Worm (Caenorhabditis elegans) whole organism, early embryonic: ENCODE measurements around the gene irld-42.

ENCODE experiments used
- B0310.2 ChIP-seq: sonication (generic microtip); optimal IDR thresholded peaks from 2 replicates; lab custom pipeline; 2016; ENCODE audit warnings: mild to moderate bottlenecking, missing genetic modification characterization, missing compliant biosample characterization
- F13C5.2 ChIP-seq: sonication (generic microtip); optimal IDR thresholded peaks from 2 replicates; lab custom pipeline; 2017; ENCODE audit warnings: mild to moderate bottlenecking, missing genetic modification characterization, inconsistent platforms, missing compliant biosample characterization
- aly-1 ChIP-seq: sonication (generic microtip); optimal IDR thresholded peaks from 2 replicates; lab custom pipeline; 2016; ENCODE audit warnings: missing genetic modification characterization, missing compliant biosample characterization
- ama-1 ChIP-seq: fragments of 150-350 bp; optimal IDR thresholded peaks from 2 replicates; lab custom pipeline; 2014
- ceh-13 ChIP-seq: fragments of 200-800 bp; sonication (Bioruptor generic); optimal IDR thresholded peaks from 2 replicates; lab custom pipeline; 2018; ENCODE audit warnings: mild to moderate bottlenecking, missing genetic modification characterization, missing compliant biosample characterization
- ceh-36 ChIP-seq: sonication (generic microtip); optimal IDR thresholded peaks from 2 replicates; lab custom pipeline; 2016; ENCODE audit warnings: missing genetic modification characterization, inconsistent platforms, missing compliant biosample characterization
- ets-7 ChIP-seq: sonication (generic microtip); optimal IDR thresholded peaks from 2 replicates; lab custom pipeline; 2016; ENCODE audit warnings: missing genotype, missing genetic modification characterization, missing compliant biosample characterization
- flt-1 ChIP-seq: fragments of 200-800 bp; sonication (Bioruptor generic); IDR thresholded peaks from 2 replicates; pipeline ENCODE4 v1.3.6; 2022; ENCODE audit warnings: missing genetic modification characterization, missing compliant biosample characterization
- hmbx-1 ChIP-seq: sonication (generic microtip); optimal IDR thresholded peaks from 2 replicates; lab custom pipeline; 2016; ENCODE audit warnings: mild to moderate bottlenecking, missing genetic modification characterization, missing compliant biosample characterization
- hmg-4 ChIP-seq: fragments of 200-800 bp; sonication (Bioruptor generic); optimal IDR thresholded peaks from 2 replicates; lab custom pipeline; 2018; ENCODE audit warnings: mild to moderate bottlenecking, missing genetic modification characterization, missing compliant biosample characterization
- hnd-1 ChIP-seq: sonication (generic microtip); optimal IDR thresholded peaks from 2 replicates; lab custom pipeline; 2016; ENCODE audit warnings: missing genetic modification characterization, missing compliant biosample characterization
- pes-1 ChIP-seq: fragments of 200-800 bp; sonication (Bioruptor generic); IDR thresholded peaks from 2 replicates; pipeline ENCODE4 v1.3.6; 2022; ENCODE audit warnings: missing genetic modification reagents, missing genetic modification characterization, missing compliant biosample characterization
- scrt-1 ChIP-seq: fragments of 200-800 bp; sonication (Bioruptor generic); IDR thresholded peaks from 2 replicates; pipeline ENCODE4 v1.3.6; 2022; ENCODE audit warnings: missing genetic modification characterization, missing compliant biosample characterization
- sea-1 ChIP-seq: fragments of 200-800 bp; sonication (Bioruptor generic); conservative IDR thresholded peaks from 2 replicates; pipeline ENCODE4 v1.3.6; 2022; ENCODE audit warnings: missing genetic modification characterization, missing compliant biosample characterization
- tbx-11 ChIP-seq: fragments of 200-800 bp; sonication (Bioruptor generic); IDR thresholded peaks from 2 replicates; pipeline ENCODE4 v1.3.6; 2022; ENCODE audit warnings: missing genetic modification characterization, missing compliant biosample characterization
- tbx-37 ChIP-seq: fragments of 200-800 bp; sonication (Bioruptor generic); conservative IDR thresholded peaks from 2 replicates; pipeline ENCODE4 v1.3.6; 2022; ENCODE audit warnings: missing genetic modification reagents, missing genetic modification characterization, missing compliant biosample characterization
- tra-4 ChIP-seq: sonication (generic microtip); optimal IDR thresholded peaks from 2 replicates; lab custom pipeline; 2017; ENCODE audit warnings: missing genetic modification characterization, missing compliant biosample characterization

Gene irld-42

DNA sequence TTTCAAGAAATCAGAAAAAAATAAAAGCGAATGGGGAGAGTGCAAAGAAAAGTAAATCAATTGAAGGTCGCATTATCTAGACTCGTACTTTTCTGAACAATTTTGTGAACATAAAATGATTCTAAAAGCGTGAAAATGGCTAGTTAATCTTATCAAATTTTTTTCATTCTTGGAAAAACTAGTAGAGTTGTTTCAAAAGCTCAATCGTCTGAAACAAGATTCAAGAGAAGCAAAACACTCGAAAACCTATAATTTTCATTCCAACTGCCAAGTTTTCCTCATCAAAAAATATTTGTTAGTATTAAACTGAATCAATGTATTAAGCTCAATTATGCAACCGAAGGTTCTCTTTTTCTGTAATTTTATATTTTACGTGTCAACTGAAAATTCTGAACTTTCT, 20.3 kb upstream of the irld-42 start, which contains the start of gene irld-45:
Gene irld-45, plus strand, starts transcription at position 301 of the 400 bp plus-strand sequence.
- no peak for TF ChIP-seq ets-7 (tag; lab: Kevin White, UChicago)
- TF ChIP-seq pes-1 (GFP tag; lab: Robert Waterston, UW), result no peak
- no peak for TF ChIP-seq ceh-13 (GFP tag; lab: Kevin White, UChicago)
- no peak for TF ChIP-seq ama-1 (lab: Kevin White, UChicago)
- no peak for TF ChIP-seq tra-4 (tag; lab: Kevin White, UChicago)
- TF ChIP-seq hnd-1 (tag; lab: Kevin White, UChicago), result no peak
- no peak for TF ChIP-seq tbx-37 (GFP tag; lab: Robert Waterston, UW)
- TF ChIP-seq F13C5.2 (tag; lab: Kevin White, UChicago), result no peak
- no peak for TF ChIP-seq B0310.2 (tag; lab: Kevin White, UChicago)

- TF ChIP-seq sea-1 (GFP tag; lab: Robert Waterston, UW), result no peak
- no peak for TF ChIP-seq scrt-1
- no peak for TF ChIP-seq pes-1 (GFP tag; lab: Robert Waterston, UW)
Observed at ce11 chrV:1651045-1651444, 17.3 kb upstream of the irld-42 start, which contains the start of gene irld-44. TSS of gene irld-44 (plus strand) at chrV:1651345.

DNA sequence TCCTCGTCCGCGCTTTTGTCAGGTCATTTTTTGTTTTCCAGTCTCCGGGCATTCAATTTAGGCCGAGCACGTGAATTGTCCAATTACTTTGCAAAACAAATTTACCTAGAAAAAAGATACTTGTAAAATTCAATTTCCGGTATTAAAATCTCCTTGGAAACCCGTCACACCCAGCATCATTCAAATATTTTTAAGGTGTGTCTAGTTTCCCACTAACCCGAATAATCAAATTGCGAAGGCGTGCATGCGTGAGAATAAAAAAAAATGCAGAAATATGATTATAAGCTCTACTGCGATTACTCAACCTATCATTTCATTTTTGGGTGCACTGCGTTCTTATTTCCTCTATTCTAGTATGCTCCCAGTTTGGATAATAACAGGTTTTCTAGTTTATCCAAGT, 13.5 kb upstream of the irld-42 start, which contains the start of gene irld-11:
Gene irld-11, plus strand, starts transcription at position 301 of the 400 bp plus-strand sequence.
- TF ChIP-seq tbx-11 (GFP tag; lab: Robert Waterston, UW), result no peak
- TF ChIP-seq tra-4 (tag; lab: Kevin White, UChicago), result no peak
- TF ChIP-seq hmbx-1 (tag; lab: Kevin White, UChicago), result no peak
- TF ChIP-seq ets-7 (tag; lab: Kevin White, UChicago), result no peak
- TF ChIP-seq F13C5.2 (tag; lab: Kevin White, UChicago), result no peak
- TF ChIP-seq aly-1 (tag; lab: Kevin White, UChicago), result no peak
- TF ChIP-seq pes-1 (GFP tag; lab: Robert Waterston, UW), result no peak
- TF ChIP-seq sea-1 (GFP tag; lab: Robert Waterston, UW), result no peak
- TF ChIP-seq hmg-4, result no peak
- TF ChIP-seq ceh-36 (tag; lab: Kevin White, UChicago), result no peak
- TF ChIP-seq flt-1, result no peak
- no peak for TF ChIP-seq ama-1 (lab: Kevin White, UChicago)
- TF ChIP-seq ceh-13 (GFP tag; lab: Kevin White, UChicago), result no peak
- TF ChIP-seq tbx-37 (GFP tag; lab: Robert Waterston, UW), result no peak
- no peak for TF ChIP-seq B0310.2 (tag; lab: Kevin White, UChicago)
- no peak for TF ChIP-seq scrt-1

DNA sequence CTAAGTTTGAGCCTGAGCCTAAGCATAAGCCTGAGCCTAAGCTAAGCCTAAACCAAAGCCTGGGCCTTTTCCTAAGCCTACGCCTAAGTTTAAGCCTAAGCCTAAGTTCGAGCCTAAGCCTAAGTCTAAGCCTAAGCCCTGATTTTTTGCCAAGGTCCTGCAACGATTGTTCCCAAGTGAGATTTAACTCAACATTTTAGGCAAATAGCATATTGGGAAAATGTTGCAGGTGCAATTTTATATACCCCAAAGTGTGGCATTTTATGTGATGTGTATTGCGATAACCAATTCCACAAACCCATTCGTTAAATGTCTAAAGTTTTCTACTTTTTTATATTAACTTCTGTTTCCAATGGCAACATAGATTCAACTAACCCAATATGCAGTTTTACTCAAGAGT, 6.0 kb upstream of the irld-42 start, which contains the start of gene irld-40:
Gene irld-40, plus strand, starts transcription at position 301 of the 400 bp plus-strand sequence.
- TF ChIP-seq ets-7 (tag; lab: Kevin White, UChicago), result no peak
- TF ChIP-seq tbx-37 (GFP tag; lab: Robert Waterston, UW), result no peak
- TF ChIP-seq hmg-4, result no peak
- no peak for TF ChIP-seq pes-1 (GFP tag; lab: Robert Waterston, UW)
- no peak for TF ChIP-seq flt-1
- TF ChIP-seq aly-1 (tag; lab: Kevin White, UChicago), result no peak
- no peak for TF ChIP-seq F13C5.2 (tag; lab: Kevin White, UChicago)
- TF ChIP-seq ceh-36 (tag; lab: Kevin White, UChicago), result no peak
- no peak for TF ChIP-seq ama-1 (lab: Kevin White, UChicago)
- TF ChIP-seq ceh-13 (GFP tag; lab: Kevin White, UChicago), result no peak
- no peak for TF ChIP-seq tra-4 (tag; lab: Kevin White, UChicago)
- no peak for TF ChIP-seq hmbx-1 (tag; lab: Kevin White, UChicago)
- TF ChIP-seq tbx-11 (GFP tag; lab: Robert Waterston, UW), result no peak

DNA sequence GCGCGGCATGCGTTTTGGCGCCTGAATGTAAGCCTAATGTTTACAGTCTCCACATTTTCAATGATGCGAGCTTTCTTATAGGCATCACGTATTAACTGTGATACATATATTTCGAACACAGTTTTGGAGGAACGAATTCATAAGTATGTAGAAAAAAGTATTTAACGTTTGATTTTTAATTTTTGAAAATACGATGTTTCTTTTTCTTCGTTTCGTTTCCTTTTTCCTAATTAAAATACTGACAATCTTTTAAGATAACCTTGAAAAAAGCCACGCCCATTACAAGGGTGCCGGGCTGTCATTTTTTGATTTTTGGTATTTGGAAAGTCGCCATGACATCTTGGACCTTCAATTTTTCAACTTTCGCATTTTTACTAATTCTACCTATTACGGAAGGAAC, 3.4 kb upstream of the irld-42 start, which contains the start of gene K04F1.9:
Gene K04F1.9, plus strand, starts transcription at position 301 of the 400 bp plus-strand sequence.
- TF ChIP-seq ama-1 (lab: Kevin White, UChicago), result no peak
- no peak for TF ChIP-seq ceh-36 (tag; lab: Kevin White, UChicago)

DNA sequence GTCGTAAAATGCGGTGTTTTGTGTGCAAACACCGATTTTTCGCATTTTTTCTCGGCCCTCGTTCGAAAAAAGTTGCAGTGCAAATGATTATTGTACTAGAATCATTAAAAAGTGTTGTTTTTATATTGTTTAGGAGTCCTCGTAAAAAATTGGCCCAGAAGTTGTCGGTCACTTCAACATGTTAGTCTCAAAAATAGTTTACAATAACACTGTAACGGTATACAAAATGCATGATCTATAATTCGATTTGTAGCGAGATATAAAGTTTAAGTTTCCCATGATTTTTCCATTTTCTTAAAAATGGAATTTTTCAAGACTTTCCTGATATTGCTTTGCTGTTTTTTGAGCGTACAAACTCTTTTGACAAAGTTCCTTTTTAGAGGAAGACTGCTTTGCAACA, 1.4 kb upstream of the irld-42 start, which contains the start of gene K04F1.8:
Gene K04F1.8, plus strand, starts transcription at position 301 of the 400 bp plus-strand sequence.
- no peak for TF ChIP-seq ama-1 (lab: Kevin White, UChicago)
- no peak for TF ChIP-seq aly-1 (tag; lab: Kevin White, UChicago)
- TF ChIP-seq ceh-13 (GFP tag; lab: Kevin White, UChicago), result no peak

- no peak for TF ChIP-seq scrt-1
- no peak for TF ChIP-seq F13C5.2 (tag; lab: Kevin White, UChicago)
- no peak for TF ChIP-seq aly-1 (tag; lab: Kevin White, UChicago)
- no peak for TF ChIP-seq ceh-36 (tag; lab: Kevin White, UChicago)
- TF ChIP-seq tra-4 (tag; lab: Kevin White, UChicago), result no peak
- no peak for TF ChIP-seq pes-1 (GFP tag; lab: Robert Waterston, UW)
- TF ChIP-seq ets-7 (tag; lab: Kevin White, UChicago), result no peak
- no peak for TF ChIP-seq hmbx-1 (tag; lab: Kevin White, UChicago)
- TF ChIP-seq hnd-1 (tag; lab: Kevin White, UChicago), result no peak
- no peak for TF ChIP-seq tbx-37 (GFP tag; lab: Robert Waterston, UW)
- no peak for TF ChIP-seq flt-1
- TF ChIP-seq hmg-4, result no peak
- TF ChIP-seq sea-1 (GFP tag; lab: Robert Waterston, UW), result no peak
- no peak for TF ChIP-seq ama-1 (lab: Kevin White, UChicago)
Observed at ce11 chrV:1678228-1678627, 9.9 kb downstream of the irld-42 start, which contains the start of gene srw-98. TSS of gene srw-98 (minus strand) at chrV:1678328.

DNA sequence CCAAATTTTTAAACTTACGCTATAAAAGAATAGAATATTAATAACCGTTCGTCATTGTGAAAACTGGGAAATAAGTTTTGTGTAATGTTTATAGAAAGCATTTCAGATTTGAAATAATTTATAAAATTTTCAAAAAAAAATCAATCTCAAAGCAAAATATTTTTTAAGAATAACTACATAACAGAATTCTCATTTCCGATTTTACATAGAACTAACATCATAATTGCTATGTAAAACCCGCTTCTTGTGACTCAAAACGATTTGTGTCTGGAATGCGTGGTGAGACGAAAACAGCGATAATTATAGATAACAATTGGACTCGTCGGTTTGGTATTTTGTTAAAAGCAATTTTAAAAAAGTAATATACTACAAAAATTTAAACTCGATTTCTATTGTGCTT, 12.5 kb downstream of the irld-42 start, which contains the start of gene srw-91:
Gene srw-91, minus strand, starts transcription at position 101 of the 400 bp plus-strand sequence.
- no peak for TF ChIP-seq hmbx-1 (tag; lab: Kevin White, UChicago)
- TF ChIP-seq tbx-37 (GFP tag; lab: Robert Waterston, UW), result no peak
- no peak for TF ChIP-seq hmg-4
- TF ChIP-seq pes-1 (GFP tag; lab: Robert Waterston, UW), result no peak
- TF ChIP-seq ceh-36 (tag; lab: Kevin White, UChicago), result no peak
- no peak for TF ChIP-seq tra-4 (tag; lab: Kevin White, UChicago)
- no peak for TF ChIP-seq hnd-1 (tag; lab: Kevin White, UChicago)
- TF ChIP-seq flt-1, result no peak
- no peak for TF ChIP-seq ceh-13 (GFP tag; lab: Kevin White, UChicago)
- TF ChIP-seq F13C5.2 (tag; lab: Kevin White, UChicago), result no peak
- no peak for TF ChIP-seq tbx-11 (GFP tag; lab: Robert Waterston, UW)
- TF ChIP-seq sea-1 (GFP tag; lab: Robert Waterston, UW), result no peak
- TF ChIP-seq ets-7 (tag; lab: Kevin White, UChicago), result no peak
- TF ChIP-seq ama-1 (lab: Kevin White, UChicago), result no peak
